Fruit fly (Drosophila melanogaster) whole organism, embryonic: ENCODE measurements around the gene Helz.

Experiments
- CG10267 ChIP-seq: fragments of 200-800 bp; sonication (Bioruptor generic); optimal IDR thresholded peaks from 2 replicates; lab custom pipeline; 2018; ENCODE audit warnings: missing biosample characterization, mild to moderate bottlenecking, missing genetic modification characterization, moderate library complexity
- CG13123 ChIP-seq: fragments of 200-800 bp; sonication (Bioruptor generic); optimal IDR thresholded peaks from 2 replicates; lab custom pipeline; 2016; ENCODE audit warnings: missing biosample characterization, missing genetic modification characterization
- CG13296 ChIP-seq: fragments of 200-800 bp; sonication (Bioruptor generic); optimal IDR thresholded peaks from 3 replicates; lab custom pipeline; 2018; ENCODE audit warnings: missing biosample characterization, mild to moderate bottlenecking, missing genetic modification characterization
- CG14050 ChIP-seq: fragments of 200-800 bp; sonication (Bioruptor generic); IDR thresholded peaks from 3 replicates; pipeline ENCODE4 v1.3.6; 2022; ENCODE audit warnings: missing biosample characterization, missing genetic modification characterization
- CG14710 ChIP-seq: fragments of 200-800 bp; sonication (Bioruptor generic); optimal IDR thresholded peaks from 3 replicates; lab custom pipeline; 2019; ENCODE audit warnings: missing biosample characterization, mild to moderate bottlenecking, missing genetic modification characterization, moderate library complexity
- CG1529 ChIP-seq: fragments of 200-800 bp; sonication (Bioruptor generic); optimal IDR thresholded peaks from 3 replicates; lab custom pipeline; 2018; ENCODE audit warnings: missing biosample characterization, missing genetic modification characterization
- CG17829 ChIP-seq: fragments of 200-800 bp; optimal IDR thresholded peaks from 2 replicates; lab custom pipeline; 2019; ENCODE audit warnings: missing biosample characterization, mild to moderate bottlenecking, missing genetic modification characterization, moderate library complexity
- CG18764 ChIP-seq: fragments of 200-800 bp; sonication (Bioruptor generic); optimal IDR thresholded peaks from 3 replicates; lab custom pipeline; 2016; ENCODE audit warnings: missing biosample characterization, missing genetic modification characterization
- CG42726 ChIP-seq: fragments of 200-800 bp; sonication (Bioruptor generic); IDR thresholded peaks from 2 replicates; pipeline ENCODE4 v1.3.6; 2022; ENCODE audit warnings: missing biosample characterization, missing genetic modification characterization; ENCODE audit not compliant: partially characterized antibody
- CG4404 ChIP-seq: fragments of 200-800 bp; sonication (Bioruptor generic); IDR thresholded peaks from 2 replicates; pipeline ENCODE4 v1.3.6; 2022; ENCODE audit warnings: missing biosample characterization, missing genetic modification characterization
- CG4730 ChIP-seq: fragments of 200-800 bp; sonication (Bioruptor generic); IDR thresholded peaks from 2 replicates; pipeline ENCODE4 v1.3.6; 2022; ENCODE audit warnings: missing biosample characterization, missing genetic modification characterization
- CG6254 ChIP-seq: fragments of 200-800 bp; sonication (Bioruptor generic); optimal IDR thresholded peaks from 3 replicates; lab custom pipeline; 2017; ENCODE audit warnings: mild to moderate bottlenecking, missing biosample characterization, missing genetic modification reagents, missing genetic modification characterization
- CG6683 ChIP-seq: fragments of 200-800 bp; sonication (Bioruptor generic); optimal IDR thresholded peaks from 2 replicates; lab custom pipeline; 2017; ENCODE audit warnings: missing biosample characterization, mild to moderate bottlenecking, missing genetic modification characterization, missing genetic modification reagents
- CG7271 ChIP-seq: fragments of 200-800 bp; sonication (Bioruptor generic); optimal IDR thresholded peaks from 2 replicates; lab custom pipeline; 2018; ENCODE audit warnings: missing biosample characterization, mild to moderate bottlenecking, missing genetic modification characterization, moderate library complexity
- CG7963 ChIP-seq: fragments of 200-800 bp; sonication (Bioruptor generic); IDR thresholded peaks from 3 replicates; pipeline ENCODE4 v1.3.6; 2022; ENCODE audit warnings: missing biosample characterization, missing genetic modification characterization; ENCODE audit not compliant: partially characterized antibody
- CG8089 ChIP-seq: fragments of 200-800 bp; sonication (Bioruptor generic); optimal IDR thresholded peaks from 3 replicates; lab custom pipeline; 2016; ENCODE audit warnings: missing biosample characterization, missing genetic modification characterization
- CG8290 ChIP-seq, 3 experiments: fragments of 200-800 bp; sonication (Bioruptor generic); optimal IDR thresholded peaks; 2 replicates each; lab custom pipeline; 2016 to 2019; ENCODE audit warnings: missing biosample characterization in 3 of 3, missing genetic modification characterization in 3 of 3, mild to moderate bottlenecking in 2 of 3, moderate library complexity in 1 of 3
- H2.0 ChIP-seq: fragments of 200-800 bp; sonication (Bioruptor generic); IDR thresholded peaks from 2 replicates; pipeline ENCODE4 v1.3.6; 2022; ENCODE audit warnings: missing biosample characterization, missing genetic modification characterization
- HLH54F ChIP-seq: fragments of 200-800 bp; sonication (Bioruptor generic); optimal IDR thresholded peaks from 3 replicates; lab custom pipeline; 2016; ENCODE audit warnings: missing biosample characterization, missing genetic modification characterization
- Mrtf ChIP-seq: fragments of 200-800 bp; sonication (Bioruptor generic); IDR thresholded peaks from 3 replicates; pipeline ENCODE4 v1.3.6; 2022; ENCODE audit warnings: missing biosample characterization, missing genetic modification characterization
- NC2α ChIP-seq: fragments of 200-800 bp; sonication (Bioruptor generic); optimal IDR thresholded peaks from 2 replicates; lab custom pipeline; 2016; ENCODE audit warnings: missing biosample characterization, missing genetic modification characterization
- NfI ChIP-seq: fragments of 200-800 bp; sonication (Bioruptor generic); optimal IDR thresholded peaks from 3 replicates; lab custom pipeline; 2018; ENCODE audit warnings: missing biosample characterization, mild to moderate bottlenecking, missing genetic modification characterization, moderate library complexity
- Poxn ChIP-seq: fragments of 200-800 bp; sonication (Bioruptor generic); IDR thresholded peaks from 2 replicates; pipeline ENCODE4 v1.3.6; 2022; ENCODE audit warnings: missing biosample characterization, missing genetic modification characterization
- Rfx ChIP-seq: fragments of 200-800 bp; sonication (Bioruptor generic); IDR thresholded peaks from 2 replicates; pipeline ENCODE4 v1.3.6; 2022; ENCODE audit warnings: missing biosample characterization, missing genetic modification characterization
- Side ChIP-seq: fragments of 200-800 bp; sonication (Bioruptor generic); optimal IDR thresholded peaks from 2 replicates; lab custom pipeline; 2016; ENCODE audit warnings: missing biosample characterization, missing genetic modification characterization
- az2 ChIP-seq: fragments of 200-800 bp; sonication (Bioruptor generic); optimal IDR thresholded peaks from 3 replicates; lab custom pipeline; 2016; ENCODE audit warnings: missing biosample characterization, missing genetic modification characterization
- chm ChIP-seq: fragments of 200-800 bp; sonication (Bioruptor generic); IDR thresholded peaks from 2 replicates; pipeline ENCODE4 v1.3.6; 2022; ENCODE audit warnings: missing biosample characterization, missing genetic modification characterization
- dmrt99B ChIP-seq: fragments of 200-800 bp; sonication (Bioruptor generic); optimal IDR thresholded peaks from 2 replicates; lab custom pipeline; 2018; ENCODE audit warnings: missing biosample characterization, mild to moderate bottlenecking, missing genetic modification characterization, moderate library complexity
- eve ChIP-seq, 2 experiments: fragments of >200 bp; optimal IDR thresholded peaks; 2 replicates each; lab custom pipeline; 2017; ENCODE audit warnings: missing biosample characterization in 2 of 2, missing genetic modification characterization in 2 of 2
- ewg ChIP-seq: fragments of 200-800 bp; sonication (Bioruptor generic); optimal IDR thresholded peaks from 3 replicates; lab custom pipeline; 2017; ENCODE audit warnings: mild to moderate bottlenecking, missing biosample characterization, missing genetic modification reagents, missing genetic modification characterization
- fd3F ChIP-seq: fragments of 200-800 bp; sonication (Bioruptor generic); optimal IDR thresholded peaks from 2 replicates; lab custom pipeline; 2018; ENCODE audit warnings: missing biosample characterization, mild to moderate bottlenecking, missing genetic modification characterization, moderate library complexity
- fd64A ChIP-seq: fragments of 200-800 bp; sonication (Bioruptor generic); optimal IDR thresholded peaks from 3 replicates; lab custom pipeline; 2018; ENCODE audit warnings: missing biosample characterization, mild to moderate bottlenecking, missing genetic modification characterization
- ftz-f1 ChIP-seq: fragments of 200-800 bp; sonication (Bioruptor generic); optimal IDR thresholded peaks from 2 replicates; lab custom pipeline; 2016; ENCODE audit warnings: missing biosample characterization, missing genetic modification characterization
- fu2 ChIP-seq: fragments of 200-800 bp; sonication (Bioruptor generic); optimal IDR thresholded peaks from 2 replicates; lab custom pipeline; 2016; ENCODE audit warnings: missing biosample characterization, missing genetic modification characterization
- hb ChIP-seq: fragments of 200-800 bp; sonication (Bioruptor generic); IDR thresholded peaks from 3 replicates; pipeline ENCODE4 v1.3.6; 2022; ENCODE audit warnings: missing biosample characterization, missing genetic modification characterization; ENCODE audit not compliant: partially characterized antibody
- nau ChIP-seq: fragments of 200-800 bp; sonication (Bioruptor generic); optimal IDR thresholded peaks from 3 replicates; lab custom pipeline; 2017; ENCODE audit warnings: missing biosample characterization, mild to moderate bottlenecking, missing genetic modification characterization, missing genetic modification reagents
- nerfin-1 ChIP-seq: fragments of 200-800 bp; sonication (Bioruptor generic); optimal IDR thresholded peaks from 3 replicates; lab custom pipeline; 2019; ENCODE audit warnings: missing biosample characterization, mild to moderate bottlenecking, missing genetic modification characterization, moderate library complexity
- peb ChIP-seq: fragments of 200-800 bp; sonication (Bioruptor generic); IDR thresholded peaks from 2 replicates; pipeline ENCODE4 v1.3.6; 2022; ENCODE audit warnings: missing biosample characterization, missing genetic modification characterization
- pnt ChIP-seq: fragments of 200-800 bp; sonication (Bioruptor generic); optimal IDR thresholded peaks from 3 replicates; lab custom pipeline; 2016; ENCODE audit warnings: missing biosample characterization, missing genetic modification characterization
- salm ChIP-seq: fragments of 200-800 bp; sonication (Bioruptor generic); optimal IDR thresholded peaks from 2 replicates; lab custom pipeline; 2018; ENCODE audit warnings: missing biosample characterization, mild to moderate bottlenecking, missing genetic modification characterization
- sc ChIP-seq, 3 experiments: fragments of >200 bp in 2 of 3; fragments of 200-800 bp in 1 of 3; sonication (Bioruptor generic) in 1 of 3; optimal IDR thresholded peaks; 2 replicates in 2 of 3; 3 replicates in 1 of 3; lab custom pipeline; 2017; ENCODE audit warnings: mild to moderate bottlenecking in 1 of 3, missing biosample characterization in 1 of 3, missing genetic modification characterization in 1 of 3, missing genetic modification reagents in 1 of 3
- sim ChIP-seq: fragments of 200-800 bp; sonication (Bioruptor generic); IDR thresholded peaks from 2 replicates; pipeline ENCODE4 v1.3.6; 2022; ENCODE audit warnings: missing biosample characterization, missing genetic modification characterization
- sima ChIP-seq: fragments of 200-800 bp; sonication (Bioruptor generic); optimal IDR thresholded peaks from 2 replicates; lab custom pipeline; 2016; ENCODE audit warnings: missing biosample characterization, missing genetic modification characterization
- yki ChIP-seq: fragments of >200 bp; optimal IDR thresholded peaks from 3 replicates; lab custom pipeline; 2018
- zen ChIP-seq: fragments of 200-800 bp; sonication (Bioruptor generic); optimal IDR thresholded peaks from 3 replicates; lab custom pipeline; 2018; ENCODE audit warnings: missing biosample characterization, mild to moderate bottlenecking, missing genetic modification characterization, moderate library complexity
- zen2 ChIP-seq: fragments of 200-800 bp; sonication (Bioruptor generic); IDR thresholded peaks from 3 replicates; pipeline ENCODE4 v1.3.6; 2022; ENCODE audit warnings: missing biosample characterization, missing genetic modification characterization; ENCODE audit not compliant: partially characterized antibody
- zfh1 ChIP-seq: fragments of 200-800 bp; sonication (Bioruptor generic); IDR thresholded peaks from 3 replicates; pipeline ENCODE4 v1.3.6; 2022; ENCODE audit warnings: missing biosample characterization, missing genetic modification characterization
- zfh2 ChIP-seq: fragments of 200-800 bp; sonication (Bioruptor generic); optimal IDR thresholded peaks from 2 replicates; lab custom pipeline; 2016; ENCODE audit warnings: missing biosample characterization, missing genetic modification characterization

Helz gene

dm6 chr3L:14756724-14757463 is 32.8 kb upstream of the Helz start (continued):
- peak; percentile 80 for TF ChIP-seq ewg (GFP tag; lab: Kevin White, UChicago)
- peak; percentile 90 for TF ChIP-seq NfI (GFP tag; lab: Kevin White, UChicago)
- TF ChIP-seq CG14710 (tag; lab: Kevin White, UChicago), result peak; percentile 45
- peak; percentile 60 for TF ChIP-seq salm
- peak; percentile 41 for TF ChIP-seq zen2
- peak; percentile 57 for TF ChIP-seq sima
- TF ChIP-seq CG14050, result peak; percentile 89
- TF ChIP-seq az2 (GFP tag; lab: Kevin White, UChicago), result peak; percentile 90
- TF ChIP-seq sc (optimal IDR thresholded peaks at IDR 0.05; lab: Kevin White, UChicago), result no peak
- TF ChIP-seq sc (GFP tag; optimal IDR thresholded peaks at IDR 0.05; lab: Kevin White, UChicago), result peak; percentile 50
- peak; percentile 90 for TF ChIP-seq pnt
- TF ChIP-seq fu2 (GFP tag; lab: Kevin White, UChicago), result peak; percentile 93
- peak; percentile 84 for TF ChIP-seq CG4404 (GFP tag; lab: Robert Waterston, UW)
- no peak for TF ChIP-seq hb
- TF ChIP-seq CG7963 (GFP tag; lab: Robert Waterston, UW), result no peak
- peak; percentile 80 for TF ChIP-seq CG18764 (GFP tag; lab: Kevin White, UChicago)
- no peak for TF ChIP-seq CG7271 (tag; lab: Kevin White, UChicago)
- TF ChIP-seq chm (GFP tag; lab: Robert Waterston, UW), result peak; percentile 75
- peak; percentile 50; the same call in 1 of the 2 replicates for TF ChIP-seq sim (GFP tag; lab: Robert Waterston, UW)
- TF ChIP-seq NC2α (GFP tag; lab: Kevin White, UChicago), result peak; percentile 77
- TF ChIP-seq CG6254 (GFP tag; lab: Kevin White, UChicago), result peak; percentile 70
- TF ChIP-seq H2.0 (GFP tag; lab: Robert Waterston, UW), result peak; percentile 88
- peak; percentile 91 for TF ChIP-seq HLH54F (GFP tag; lab: Kevin White, UChicago)
- no peak for TF ChIP-seq CG42726 (GFP tag; lab: Robert Waterston, UW)
- peak; percentile 67 for TF ChIP-seq CG6683 (GFP tag; lab: Kevin White, UChicago)
- peak; percentile 81 for TF ChIP-seq CG4730 (GFP tag; lab: Robert Waterston, UW)
- peak; percentile 90 for TF ChIP-seq dmrt99B (tag; lab: Kevin White, UChicago)
- TF ChIP-seq ftz-f1 (GFP tag; lab: Kevin White, UChicago), result peak; percentile 19
- TF ChIP-seq CG17829, result peak; percentile 64
- peak; percentile 64 for TF ChIP-seq zen
- peak; percentile 96 for TF ChIP-seq Rfx (GFP tag; lab: Robert Waterston, UW)
- TF ChIP-seq Poxn (GFP tag; lab: Robert Waterston, UW), result peak; percentile 74; the same call in 1 of the 2 replicates
- TF ChIP-seq yki (lab: Kevin White, UChicago), result peak; percentile 83
- peak; percentile 82 for TF ChIP-seq Side (GFP tag; lab: Kevin White, UChicago)
- peak; percentile 76 for TF ChIP-seq nau (GFP tag; lab: Kevin White, UChicago)
- no peak for TF ChIP-seq eve (GFP tag; optimal IDR thresholded peaks at IDR 0.05; lab: Kevin White, UChicago)
- peak; percentile 59 for TF ChIP-seq nerfin-1 (tag; lab: Kevin White, UChicago)
- peak; percentile 92 for TF ChIP-seq zfh1 (GFP tag; lab: Robert Waterston, UW)
- peak; percentile 83 for TF ChIP-seq fd3F
- TF ChIP-seq CG13123, result peak; percentile 56
- TF ChIP-seq CG8290 (GFP tag; optimal IDR thresholded peaks at IDR 0.05; lab: Kevin White, UChicago), result peak; percentile 55
- peak in 1 of 2 experiments; percentile 98 for TF ChIP-seq CG8290 (tag; optimal IDR thresholded peaks at IDR 0.05; lab: Kevin White, UChicago)
- peak; percentile 43 for TF ChIP-seq CG10267
- TF ChIP-seq Mrtf, result peak; percentile 89
- TF ChIP-seq CG8089, result peak; percentile 87
- peak; percentile 67 for TF ChIP-seq fd64A (GFP tag; lab: Kevin White, UChicago)
- peak; percentile 94 for TF ChIP-seq zfh2 (GFP tag; lab: Kevin White, UChicago)
- TF ChIP-seq peb, result peak; percentile 88
- TF ChIP-seq CG1529, result peak; percentile 82
- peak; percentile 72 for TF ChIP-seq CG13296
